Fruit fly (Drosophila melanogaster) whole organism, embryonic: Measurements from ENCODE around the gene CG13385.
A peak's percentile ranks its signal among the peaks of the same experiment; 100 is the strongest.

Experiments
- Atf-2 ChIP-seq: fragments of 200-800 bp; sonication (Bioruptor generic); optimal IDR thresholded peaks from 2 replicates; lab custom pipeline; 2016; ENCODE audit warnings: missing biosample characterization, missing genetic modification characterization
- Awh ChIP-seq: fragments of 200-800 bp; sonication (Bioruptor generic); IDR thresholded peaks from 2 replicates; pipeline ENCODE4, ENCODE4 v1.3.6; 2022; ENCODE audit warnings: missing biosample characterization, missing genetic modification characterization
- CG10209 ChIP-seq: fragments of 200-800 bp; sonication (Bioruptor generic); optimal IDR thresholded peaks from 3 replicates; lab custom pipeline; 2017; ENCODE audit warnings: missing biosample characterization, mild to moderate bottlenecking, missing genetic modification characterization, missing genetic modification reagents
- CG11695 ChIP-seq: fragments of 200-800 bp; sonication (Bioruptor generic); IDR thresholded peaks from 3 replicates; pipeline ENCODE4 v1.3.6; 2022; ENCODE audit warnings: missing biosample characterization, missing genetic modification characterization
- CG12155 ChIP-seq: fragments of 200-800 bp; sonication (Bioruptor generic); optimal IDR thresholded peaks from 3 replicates; lab custom pipeline; 2016; ENCODE audit warnings: missing biosample characterization, missing genetic modification characterization
- CG12659 ChIP-seq: fragments of 200-800 bp; sonication (Bioruptor generic); optimal IDR thresholded peaks from 3 replicates; lab custom pipeline; 2017; ENCODE audit warnings: mild to moderate bottlenecking, missing biosample characterization, missing genetic modification reagents, missing genetic modification characterization
- CG14667 ChIP-seq: fragments of 200-800 bp; sonication (Bioruptor generic); IDR thresholded peaks from 2 replicates; pipeline ENCODE4 v1.3.6; 2022; ENCODE audit warnings: missing biosample characterization, missing genetic modification characterization
- CG15011 ChIP-seq: fragments of 200-800 bp; sonication (Bioruptor generic); optimal IDR thresholded peaks from 3 replicates; lab custom pipeline; 2018; ENCODE audit warnings: missing biosample characterization, mild to moderate bottlenecking, missing genetic modification characterization
- CG17912 ChIP-seq: fragments of 200-800 bp; sonication (Bioruptor generic); optimal IDR thresholded peaks from 2 replicates; lab custom pipeline; 2018; ENCODE audit warnings: missing biosample characterization, mild to moderate bottlenecking, missing genetic modification characterization
- CG18619 ChIP-seq: fragments of 200-800 bp; sonication (Bioruptor generic); optimal IDR thresholded peaks from 3 replicates; lab custom pipeline; 2017; ENCODE audit warnings: missing biosample characterization, mild to moderate bottlenecking, missing genetic modification characterization
- CG18764 ChIP-seq: fragments of 200-800 bp; sonication (Bioruptor generic); optimal IDR thresholded peaks from 3 replicates; lab custom pipeline; 2016; ENCODE audit warnings: missing biosample characterization, missing genetic modification characterization
- CG33557 ChIP-seq: fragments of 200-800 bp; sonication (Bioruptor generic); optimal IDR thresholded peaks from 2 replicates; lab custom pipeline; 2019; ENCODE audit warnings: missing biosample characterization, mild to moderate bottlenecking, missing genetic modification characterization, moderate library complexity
- CG3838 ChIP-seq: fragments of 200-800 bp; sonication (Bioruptor generic); optimal IDR thresholded peaks from 3 replicates; lab custom pipeline; 2016; ENCODE audit warnings: missing biosample characterization, missing genetic modification characterization
- CG6254 ChIP-seq: fragments of 200-800 bp; sonication (Bioruptor generic); optimal IDR thresholded peaks from 3 replicates; lab custom pipeline; 2017; ENCODE audit warnings: mild to moderate bottlenecking, missing biosample characterization, missing genetic modification reagents, missing genetic modification characterization
- CG6689 ChIP-seq: fragments of 200-800 bp; sonication (Bioruptor generic); IDR thresholded peaks from 2 replicates; pipeline ENCODE4 v1.3.6; 2022; ENCODE audit warnings: missing biosample characterization, missing genetic modification characterization
- CG7928 ChIP-seq: fragments of 200-800 bp; sonication (Bioruptor generic); optimal IDR thresholded peaks from 2 replicates; lab custom pipeline; 2017; ENCODE audit warnings: missing biosample characterization, mild to moderate bottlenecking, missing genetic modification characterization
- CG9797 ChIP-seq: fragments of 200-800 bp; sonication (Bioruptor generic); optimal IDR thresholded peaks from 3 replicates; lab custom pipeline; 2018; ENCODE audit warnings: missing biosample characterization, mild to moderate bottlenecking, missing genetic modification characterization
- Dbx ChIP-seq: fragments of 200-800 bp; sonication (Bioruptor generic); IDR thresholded peaks from 3 replicates; pipeline ENCODE4 v1.3.6; 2022; ENCODE audit warnings: missing biosample characterization, missing genetic modification characterization
- Dek ChIP-seq: fragments of 200-800 bp; sonication (Bioruptor generic); optimal IDR thresholded peaks from 3 replicates; lab custom pipeline; 2019; ENCODE audit warnings: missing biosample characterization, mild to moderate bottlenecking, missing genetic modification characterization, moderate library complexity
- Fer1 ChIP-seq: fragments of 200-800 bp; sonication (Bioruptor generic); optimal IDR thresholded peaks from 2 replicates; lab custom pipeline; 2017; ENCODE audit warnings: missing biosample characterization, mild to moderate bottlenecking, missing genetic modification characterization
- H15 ChIP-seq: fragments of 200-800 bp; sonication (Bioruptor generic); IDR thresholded peaks from 3 replicates; pipeline ENCODE4 v1.3.6; 2022; ENCODE audit warnings: missing biosample characterization, missing genetic modification characterization
- HLHmδ ChIP-seq: fragments of 200-800 bp; sonication (Bioruptor generic); optimal IDR thresholded peaks from 2 replicates; lab custom pipeline; 2018; ENCODE audit warnings: missing biosample characterization, mild to moderate bottlenecking, missing genetic modification characterization, moderate library complexity
- Hsf ChIP-seq: fragments of 200-800 bp; sonication (Bioruptor generic); optimal IDR thresholded peaks from 3 replicates; lab custom pipeline; 2016; ENCODE audit warnings: missing biosample characterization, missing genetic modification characterization
- Lpt ChIP-seq: fragments of >200 bp; optimal IDR thresholded peaks from 2 replicates; lab custom pipeline; 2018; ENCODE audit warnings: missing biosample characterization, missing genetic modification characterization
- Max ChIP-seq: fragments of 200-800 bp; sonication (Bioruptor generic); optimal IDR thresholded peaks from 2 replicates; lab custom pipeline; 2016; ENCODE audit warnings: missing biosample characterization, mild to moderate bottlenecking, missing genetic modification characterization
- Myb ChIP-seq: fragments of 200-800 bp; sonication (Bioruptor generic); optimal IDR thresholded peaks from 2 replicates; lab custom pipeline; 2016; ENCODE audit warnings: missing biosample characterization, missing genetic modification characterization
- Six4 ChIP-seq: fragments of 200-800 bp; sonication (Bioruptor generic); optimal IDR thresholded peaks from 2 replicates; lab custom pipeline; 2016; ENCODE audit warnings: missing biosample characterization, missing genetic modification characterization
- Ssrp ChIP-seq: fragments of 200-800 bp; sonication (Bioruptor generic); optimal IDR thresholded peaks from 2 replicates; lab custom pipeline; 2018; ENCODE audit warnings: missing biosample characterization, mild to moderate bottlenecking, missing genetic modification characterization, moderate library complexity
- Trl ChIP-seq, 3 experiments: fragments of >200 bp in 2 of 3; fragments of 200-800 bp in 1 of 3; sonication (Bioruptor generic) in 1 of 3; optimal IDR thresholded peaks; 2 replicates in 1 of 3; 3 replicates in 2 of 3; lab custom pipeline; 2016 to 2017; ENCODE audit warnings: missing biosample characterization in 1 of 3, missing genetic modification characterization in 1 of 3
- bsh ChIP-seq, 2 experiments: fragments of 200-800 bp; sonication (Bioruptor generic); optimal IDR thresholded peaks; 2 replicates each; lab custom pipeline; 2017 to 2018; ENCODE audit warnings: mild to moderate bottlenecking in 2 of 2, missing biosample characterization in 2 of 2, missing genetic modification characterization in 2 of 2, moderate library complexity in 1 of 2
- cas ChIP-seq: fragments of 200-800 bp; sonication (Bioruptor generic); IDR thresholded peaks from 2 replicates; pipeline ENCODE4 v1.3.6; 2022; ENCODE audit warnings: missing biosample characterization, missing genetic modification characterization
- chif ChIP-seq, 2 experiments: fragments of 200-800 bp; sonication (Bioruptor generic); optimal IDR thresholded peaks; 3 replicates each; lab custom pipeline; 2016; ENCODE audit warnings: missing biosample characterization in 2 of 2, missing genetic modification characterization in 2 of 2
- chinmo ChIP-seq: fragments of 200-800 bp; sonication (Bioruptor generic); IDR thresholded peaks from 4 replicates; pipeline ENCODE4 v1.3.6; 2022; ENCODE audit warnings: missing biosample characterization, missing genetic modification characterization; ENCODE audit not compliant: partially characterized antibody
- croc ChIP-seq: fragments of 200-800 bp; sonication (Bioruptor generic); conservative IDR thresholded peaks from 3 replicates; pipeline ENCODE4 v1.3.6; 2022; ENCODE audit warnings: missing biosample characterization, missing genetic modification characterization
- gce ChIP-seq: fragments of 200-800 bp; sonication (Bioruptor generic); IDR thresholded peaks from 3 replicates; pipeline ENCODE4 v1.3.6; 2022; ENCODE audit warnings: missing biosample characterization, missing genetic modification characterization
- gsb ChIP-seq: fragments of 200-800 bp; sonication (Bioruptor generic); IDR thresholded peaks from 2 replicates; pipeline ENCODE4 v1.3.6; 2022; ENCODE audit warnings: missing biosample characterization, missing genetic modification characterization
- gt ChIP-seq: fragments of 200-800 bp; sonication (Bioruptor generic); IDR thresholded peaks from 2 replicates; pipeline ENCODE4 v1.3.6; 2022; ENCODE audit warnings: missing biosample characterization, missing genetic modification characterization
- h ChIP-seq: fragments of >200 bp; optimal IDR thresholded peaks from 2 replicates; lab custom pipeline; 2017
- lab ChIP-seq: fragments of 200-800 bp; sonication (Bioruptor generic); optimal IDR thresholded peaks from 3 replicates; lab custom pipeline; 2017; ENCODE audit warnings: missing biosample characterization, missing genetic modification characterization, mild to moderate bottlenecking, moderate library complexity, missing genetic modification reagents
- mam ChIP-seq: fragments of 200-800 bp; sonication (Bioruptor generic); optimal IDR thresholded peaks from 3 replicates; lab custom pipeline; 2016; ENCODE audit warnings: missing biosample characterization, missing genetic modification characterization
- mld ChIP-seq: fragments of 200-800 bp; sonication (Bioruptor generic); IDR thresholded peaks from 3 replicates; pipeline ENCODE4 v1.3.6; 2022; ENCODE audit warnings: missing biosample characterization, missing genetic modification characterization; ENCODE audit not compliant: partially characterized antibody
- otp ChIP-seq: fragments of 200-800 bp; sonication (Bioruptor generic); IDR thresholded peaks from 3 replicates; pipeline ENCODE4, ENCODE4 v1.3.6; 2022; ENCODE audit warnings: missing biosample characterization, missing genetic modification characterization
- phol ChIP-seq: fragments of 200-800 bp; sonication (Bioruptor generic); optimal IDR thresholded peaks from 3 replicates; lab custom pipeline; 2018; ENCODE audit warnings: missing biosample characterization, mild to moderate bottlenecking, missing genetic modification characterization, moderate library complexity
- psq ChIP-seq: fragments of 200-800 bp; sonication (Bioruptor generic); optimal IDR thresholded peaks from 2 replicates; lab custom pipeline; 2017; ENCODE audit warnings: missing biosample characterization, missing genetic modification characterization
- ranshi ChIP-seq: fragments of 200-800 bp; sonication (Bioruptor generic); IDR thresholded peaks from 2 replicates; pipeline ENCODE4 v1.3.6; 2022; ENCODE audit warnings: missing biosample characterization, missing genetic modification characterization
- usp ChIP-seq: fragments of >200 bp; optimal IDR thresholded peaks from 2 replicates; lab custom pipeline; 2017; ENCODE audit warnings: missing biosample characterization, missing genetic modification characterization
- wek ChIP-seq: fragments of 200-800 bp; sonication (Bioruptor generic); optimal IDR thresholded peaks from 3 replicates; lab custom pipeline; 2018; ENCODE audit warnings: missing biosample characterization, mild to moderate bottlenecking, missing genetic modification characterization, moderate library complexity
- yki ChIP-seq: fragments of >200 bp; optimal IDR thresholded peaks from 3 replicates; lab custom pipeline; 2018
- zfh1 ChIP-seq: fragments of 200-800 bp; sonication (Bioruptor generic); IDR thresholded peaks from 3 replicates; pipeline ENCODE4 v1.3.6; 2022; ENCODE audit warnings: missing biosample characterization, missing genetic modification characterization

CG13385 gene

DNA sequence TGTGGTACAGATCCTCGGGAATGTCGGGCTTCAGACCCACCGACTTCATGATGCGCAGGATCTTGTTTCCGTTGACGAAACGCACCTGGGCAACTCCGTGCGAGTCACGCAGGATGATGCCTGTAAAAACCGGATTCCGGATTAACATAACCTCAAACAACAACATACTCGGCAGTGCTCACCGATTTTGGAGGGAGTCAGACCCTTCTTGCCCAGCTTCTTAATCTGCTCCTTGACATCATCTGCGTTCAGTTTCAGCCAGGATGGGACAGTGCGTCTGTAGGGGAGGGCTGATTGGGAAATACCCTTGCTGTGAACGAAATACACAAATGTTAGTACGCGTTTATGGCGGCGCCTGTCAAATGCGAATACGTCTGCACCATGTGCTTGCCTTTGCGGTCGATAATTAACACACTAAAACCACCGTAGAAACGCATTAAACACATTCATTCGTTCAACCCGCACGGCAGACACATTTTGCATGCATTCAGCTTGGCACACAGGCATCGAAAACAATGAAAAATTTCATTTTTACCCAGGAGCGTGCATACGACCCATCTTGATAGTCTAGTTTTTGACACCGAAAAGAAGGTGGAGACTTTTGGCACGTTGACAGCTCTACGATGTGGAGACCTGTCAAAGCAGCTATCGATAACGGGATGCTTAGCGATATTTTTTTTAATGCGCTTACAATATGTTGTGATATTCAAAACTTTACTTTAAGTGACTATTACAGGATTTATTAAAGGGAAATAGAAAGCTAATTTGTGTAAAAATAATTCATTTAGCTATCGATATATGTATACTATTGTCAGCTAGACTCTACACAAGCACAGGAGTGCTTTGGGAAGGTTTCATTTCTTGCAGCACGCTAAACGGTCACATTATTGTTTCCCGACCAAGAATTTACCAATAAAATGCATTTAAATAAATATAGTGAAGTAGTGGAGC is 32.2 kb upstream of the CG13385 start, which contains the start of the genes RpS13 and CSN8 (continued):
- no peak for TF ChIP-seq h (lab: Kevin White, UChicago)
- TF ChIP-seq phol (tag; lab: Kevin White, UChicago) = peak; percentile 70
- no peak for TF ChIP-seq Trl (optimal IDR thresholded peaks at IDR 0.05; lab: Kevin White, UChicago)
- no peak for TF ChIP-seq Trl (GFP tag; optimal IDR thresholded peaks at IDR 0.05; lab: Kevin White, UChicago)
- peak; percentile 52 for TF ChIP-seq Fer1
- TF ChIP-seq usp (GFP tag; lab: Kevin White, UChicago) = no peak
- no peak for TF ChIP-seq yki
- TF ChIP-seq CG33557 (GFP tag; lab: Kevin White, UChicago) = no peak
- peak; percentile 75 for TF ChIP-seq CG12659 (GFP tag; lab: Kevin White, UChicago)
- no peak for TF ChIP-seq Atf-2 (GFP tag; lab: Kevin White, UChicago)
- TF ChIP-seq cas (GFP tag; lab: Robert Waterston, UW) = no peak
- TF ChIP-seq Dek (tag; lab: Kevin White, UChicago) = no peak
- peak; percentile 39 for TF ChIP-seq Hsf
- peak; percentile 23; the same call in 2 of the 3 replicates for TF ChIP-seq Dbx (GFP tag; lab: Robert Waterston, UW)
- no peak for TF ChIP-seq CG6254 (GFP tag; lab: Kevin White, UChicago)
- TF ChIP-seq CG18764 = no peak
- TF ChIP-seq CG11695 (GFP tag; lab: Robert Waterston, UW) = no peak
- TF ChIP-seq CG17912 (GFP tag; lab: Kevin White, UChicago) = peak; percentile 16
- TF ChIP-seq psq (GFP tag; lab: Kevin White, UChicago) = no peak
- peak; percentile 69; the same call in 2 of the 4 replicates for TF ChIP-seq chinmo (GFP tag; lab: Robert Waterston, UW)
- TF ChIP-seq chif (GFP tag; optimal IDR thresholded peaks at IDR 0.05; lab: Kevin White, UChicago) = no peak
- no peak for TF ChIP-seq gt (GFP tag; lab: Robert Waterston, UW)
- no peak for TF ChIP-seq Max
- no peak for TF ChIP-seq CG7928 (GFP tag; lab: Kevin White, UChicago)
- no peak for TF ChIP-seq Awh (GFP tag; lab: Robert Waterston, UW)
- TF ChIP-seq CG12155 (GFP tag; lab: Kevin White, UChicago) = no peak
- TF ChIP-seq CG9797 = peak; percentile 67
- TF ChIP-seq otp = no peak
- no peak for TF ChIP-seq Lpt
- no peak for TF ChIP-seq Six4 (GFP tag; lab: Kevin White, UChicago)
- no peak for TF ChIP-seq zfh1
- TF ChIP-seq CG6689 = no peak
- TF ChIP-seq CG14667 = no peak
- TF ChIP-seq croc (GFP tag; lab: Robert Waterston, UW) = no peak
- TF ChIP-seq CG15011 (GFP tag; lab: Kevin White, UChicago) = no peak
- TF ChIP-seq HLHmδ (GFP tag; lab: Kevin White, UChicago) = no peak
- TF ChIP-seq H15 = no peak
- peak; percentile 29 for TF ChIP-seq Myb (GFP tag; lab: Kevin White, UChicago)
- TF ChIP-seq gce (GFP tag; lab: Robert Waterston, UW) = no peak
- no peak for TF ChIP-seq Ssrp (tag; lab: Kevin White, UChicago)
- no peak for TF ChIP-seq CG3838 (GFP tag; lab: Kevin White, UChicago)
- no peak for TF ChIP-seq CG18619
- TF ChIP-seq ranshi (GFP tag; lab: Robert Waterston, UW) = no peak
- TF ChIP-seq wek (GFP tag; lab: Kevin White, UChicago) = no peak
- peak; percentile 75; the same call in 2 of the 3 replicates for TF ChIP-seq mld (GFP tag; lab: Robert Waterston, UW)
- TF ChIP-seq CG10209 = no peak
- peak; percentile 25 for TF ChIP-seq lab (GFP tag; lab: Kevin White, UChicago)
- TF ChIP-seq mam (GFP tag; lab: Kevin White, UChicago) = no peak
- no peak for TF ChIP-seq gsb (GFP tag; lab: Robert Waterston, UW)
- TF ChIP-seq bsh (GFP tag; optimal IDR thresholded peaks at IDR 0.05; lab: Kevin White, UChicago) = peak in 1 of 2 experiments; percentile 7
